Fruit fly (Drosophila melanogaster) whole organism: ENCODE results near the gene Dcr-1.

Source experiments
- CG8478 ChIP-seq: fragments of >200 bp; optimal IDR thresholded peaks from 2 replicates; lab custom pipeline; 2018; ENCODE audit warnings: inconsistent platforms
- Dll ChIP-seq: fragments of >200 bp; optimal IDR thresholded peaks from 2 replicates; lab custom pipeline; 2017
- EcR ChIP-seq, 2 experiments: fragments of >200 bp; optimal IDR thresholded peaks; 2 replicates each; lab custom pipeline; 2017; ENCODE audit warnings: missing biosample characterization in 2 of 2, missing genetic modification characterization in 2 of 2, missing genetic modification reagents in 2 of 2
- pan ChIP-seq: fragments of >200 bp; optimal IDR thresholded peaks from 2 replicates; lab custom pipeline; 2017
- psq ChIP-seq: fragments of >200 bp; optimal IDR thresholded peaks from 2 replicates; lab custom pipeline; 2017
- usp ChIP-seq: fragments of >200 bp; optimal IDR thresholded peaks from 2 replicates; lab custom pipeline; 2017; ENCODE audit warnings: missing biosample characterization, missing genetic modification characterization, mixed read lengths

The Dcr-1 gene

dm6 chr3R:22726031-22726770 lies 14.7 kb downstream of the Dcr-1 start, which contains the start of gene RNF220:
Gene RNF220 (minus strand): TSS chr3R:22726414.
- TF ChIP-seq usp (GFP tag; lab: Kevin White, UChicago) (no peak), EcR (GFP tag; optimal IDR thresholded peaks at IDR 0.05; lab: Kevin White, UChicago) (no peak), pan (lab: Kevin White, UChicago) (no peak), Dll (lab: Kevin White, UChicago) (no peak), CG8478 (lab: Kevin White, UChicago) (no peak), psq (no peak)

dm6 chr3R:22724149-22724973 lies 16.5 kb downstream of the Dcr-1 start, which contains the start of gene Irp-1A:
Gene Irp-1A (minus strand): TSS chr3R:22724587.
- no peak for TF ChIP-seq usp (GFP tag; lab: Kevin White, UChicago)
- no peak for TF ChIP-seq pan (lab: Kevin White, UChicago)
- no peak for TF ChIP-seq psq
- TF ChIP-seq EcR (GFP tag; optimal IDR thresholded peaks at IDR 0.05; lab: Kevin White, UChicago): no peak
- TF ChIP-seq Dll (lab: Kevin White, UChicago): no peak
- no peak for TF ChIP-seq CG8478 (lab: Kevin White, UChicago)

- TF ChIP-seq psq: no peak
- no peak for TF ChIP-seq Dll (lab: Kevin White, UChicago)
- TF ChIP-seq CG8478 (lab: Kevin White, UChicago): no peak
- TF ChIP-seq EcR (GFP tag; optimal IDR thresholded peaks at IDR 0.05; lab: Kevin White, UChicago): no peak
- TF ChIP-seq pan (lab: Kevin White, UChicago): no peak
- no peak for TF ChIP-seq usp (GFP tag; lab: Kevin White, UChicago)
Observed at dm6 chr3R:22720808-22721306, 20.0 kb downstream of the Dcr-1 start, which contains the start of gene wge. Gene wge (minus strand): TSS chr3R:22721150.

- TF ChIP-seq pan (lab: Kevin White, UChicago) (no peak), EcR (GFP tag; optimal IDR thresholded peaks at IDR 0.05; lab: Kevin White, UChicago) (no peak), usp (GFP tag; lab: Kevin White, UChicago) (no peak), CG8478 (lab: Kevin White, UChicago) (no peak), Dll (lab: Kevin White, UChicago) (no peak), psq (no peak)
Observed at dm6 chr3R:22719607-22719949, 21.3 kb downstream of the Dcr-1 start.

- TF ChIP-seq CG8478 (lab: Kevin White, UChicago) (no peak), Dll (lab: Kevin White, UChicago) (no peak), usp (GFP tag; lab: Kevin White, UChicago) (no peak), psq (no peak), pan (lab: Kevin White, UChicago) (no peak), EcR (GFP tag; optimal IDR thresholded peaks at IDR 0.05; lab: Kevin White, UChicago) (no peak)
Observed at dm6 chr3R:22718937-22719606, 21.8 kb downstream of the Dcr-1 start.

- TF ChIP-seq usp (GFP tag; lab: Kevin White, UChicago): no peak
- no peak for TF ChIP-seq Dll (lab: Kevin White, UChicago)
- TF ChIP-seq CG8478 (lab: Kevin White, UChicago): no peak
- TF ChIP-seq pan (lab: Kevin White, UChicago): no peak
- no peak for TF ChIP-seq EcR (GFP tag; optimal IDR thresholded peaks at IDR 0.05; lab: Kevin White, UChicago)
- no peak for TF ChIP-seq psq
Observed at dm6 chr3R:22718401-22718800, 22.5 kb downstream of the Dcr-1 start.

dm6 chr3R:22717863-22718262 lies 23.0 kb downstream of the Dcr-1 start:
- TF ChIP-seq usp (GFP tag; lab: Kevin White, UChicago) (no peak), psq (no peak), CG8478 (lab: Kevin White, UChicago) (no peak), EcR (GFP tag; optimal IDR thresholded peaks at IDR 0.05; lab: Kevin White, UChicago) (no peak), Dll (lab: Kevin White, UChicago) (no peak), pan (lab: Kevin White, UChicago) (no peak)

- no peak for TF ChIP-seq Dll (lab: Kevin White, UChicago)
- TF ChIP-seq psq: no peak
- TF ChIP-seq pan (lab: Kevin White, UChicago): no peak
- no peak for TF ChIP-seq EcR (GFP tag; optimal IDR thresholded peaks at IDR 0.05; lab: Kevin White, UChicago)
- no peak for TF ChIP-seq usp (GFP tag; lab: Kevin White, UChicago)
- TF ChIP-seq CG8478 (lab: Kevin White, UChicago): no peak
Observed at dm6 chr3R:22710662-22711061, 30.2 kb downstream of the Dcr-1 start, which contains the start of gene CG4907. Gene CG4907 (minus strand): TSS chr3R:22710762.

- TF ChIP-seq pan (lab: Kevin White, UChicago) (no peak), Dll (lab: Kevin White, UChicago) (no peak)
Observed at dm6 chr3R:22707178-22707577, 33.7 kb downstream of the Dcr-1 start, which contains the start of gene CG13842. Gene CG13842 (minus strand): TSS chr3R:22707278.

- TF ChIP-seq EcR (GFP tag; optimal IDR thresholded peaks at IDR 0.05; lab: Kevin White, UChicago): no peak
- no peak for TF ChIP-seq Dll (lab: Kevin White, UChicago)
- TF ChIP-seq CG8478 (lab: Kevin White, UChicago): no peak
- TF ChIP-seq usp (GFP tag; lab: Kevin White, UChicago): no peak
- no peak for TF ChIP-seq pan (lab: Kevin White, UChicago)
- TF ChIP-seq psq: no peak
Observed at dm6 chr3R:22701793-22702192, 39.1 kb downstream of the Dcr-1 start, which contains the start of the genes CG6972 and CCAP. Gene CG6972 (plus strand): TSS chr3R:22702007. Gene CCAP (minus strand): TSS chr3R:22702084.
